Worm (Caenorhabditis elegans) whole organism, late embryonic: Measurements from ENCODE around the gene nlp-7.
A peak's percentile ranks its signal among the peaks of the same experiment; 100 is the strongest.

Experiments used
- C08G9.2 ChIP-seq: sonication (generic microtip); optimal IDR thresholded peaks from 2 replicates; lab custom pipeline; 2016; ENCODE audit warnings: mild to moderate bottlenecking, missing genetic modification characterization, moderate library complexity, missing compliant biosample characterization
- K02D7.2 ChIP-seq: sonication (generic microtip); optimal IDR thresholded peaks from 2 replicates; lab custom pipeline; 2017; ENCODE audit warnings: mild to moderate bottlenecking, missing genetic modification characterization, missing compliant biosample characterization
- K09A11.1 ChIP-seq: sonication (generic microtip); optimal IDR thresholded peaks from 2 replicates; lab custom pipeline; 2017; ENCODE audit warnings: antibody characterized with exemption, mild to moderate bottlenecking, missing genetic modification characterization, missing compliant biosample characterization; ENCODE audit not compliant: insufficient read depth
- Y22D7AL.16 ChIP-seq: sonication (generic microtip); optimal IDR thresholded peaks from 2 replicates; lab custom pipeline; 2016; ENCODE audit warnings: missing genetic modification characterization, missing compliant biosample characterization
- ama-1 ChIP-seq: fragments of 150-350 bp; optimal IDR thresholded peaks from 2 replicates; lab custom pipeline; 2014
- ceh-18 ChIP-seq: sonication (generic microtip); optimal IDR thresholded peaks from 2 replicates; lab custom pipeline; 2016; ENCODE audit warnings: missing genetic modification characterization, missing compliant biosample characterization
- ceh-19 ChIP-seq: fragments of 200-800 bp; sonication (Bioruptor generic); optimal IDR thresholded peaks from 2 replicates; lab custom pipeline; 2018; ENCODE audit warnings: mild to moderate bottlenecking, missing genetic modification characterization, missing compliant biosample characterization
- ceh-2 ChIP-seq: sonication (generic microtip); optimal IDR thresholded peaks from 2 replicates; lab custom pipeline; 2016; ENCODE audit warnings: missing genotype, missing genetic modification characterization, missing compliant biosample characterization
- ceh-22 ChIP-seq: sonication (generic microtip); optimal IDR thresholded peaks from 2 replicates; lab custom pipeline; 2017; ENCODE audit warnings: missing biosample characterization, missing genetic modification characterization
- ceh-24 ChIP-seq: sonication (generic microtip); optimal IDR thresholded peaks from 2 replicates; lab custom pipeline; 2016; ENCODE audit warnings: mild to moderate bottlenecking, missing genetic modification characterization, missing compliant biosample characterization
- ceh-30 ChIP-seq: fragments of 150-350 bp; optimal IDR thresholded peaks from 2 replicates; lab custom pipeline; 2014; ENCODE audit warnings: missing biosample characterization, missing genetic modification characterization
- ceh-31 ChIP-seq: sonication (generic microtip); optimal IDR thresholded peaks from 2 replicates; lab custom pipeline; 2016; ENCODE audit warnings: missing genetic modification characterization, missing compliant biosample characterization
- ceh-34 ChIP-seq: sonication (generic microtip); optimal IDR thresholded peaks from 2 replicates; lab custom pipeline; 2016; ENCODE audit warnings: mild to moderate bottlenecking, missing genetic modification characterization, missing compliant biosample characterization
- ceh-45 ChIP-seq: fragments of 200-800 bp; sonication (Bioruptor generic); IDR thresholded peaks from 2 replicates; pipeline ENCODE4 v1.3.6; 2022; ENCODE audit warnings: missing genetic modification reagents, missing genetic modification characterization, missing compliant biosample characterization
- ceh-48 ChIP-seq: sonication (generic microtip); optimal IDR thresholded peaks from 2 replicates; lab custom pipeline; 2016; ENCODE audit warnings: missing genetic modification characterization, inconsistent platforms, missing compliant biosample characterization
- ceh-6 ChIP-seq: fragments of 200-800 bp; sonication (Bioruptor generic); optimal IDR thresholded peaks from 2 replicates; lab custom pipeline; 2018; ENCODE audit warnings: mild to moderate bottlenecking, missing genetic modification characterization, missing compliant biosample characterization
- ceh-9 ChIP-seq: sonication (generic microtip); optimal IDR thresholded peaks from 2 replicates; lab custom pipeline; 2016; ENCODE audit warnings: mild to moderate bottlenecking, missing genetic modification characterization, inconsistent platforms, missing compliant biosample characterization
- dmd-4 ChIP-seq: sonication (generic microtip); optimal IDR thresholded peaks from 2 replicates; lab custom pipeline; 2016; ENCODE audit warnings: borderline replicate concordance, missing genetic modification characterization, missing compliant biosample characterization
- dve-1 ChIP-seq: sonication (generic microtip); optimal IDR thresholded peaks from 2 replicates; lab custom pipeline; 2017; ENCODE audit warnings: antibody characterized with exemption, mild to moderate bottlenecking, missing genetic modification characterization, missing compliant biosample characterization
- elt-2 ChIP-seq: sonication (generic microtip); optimal IDR thresholded peaks from 2 replicates; lab custom pipeline; 2016; ENCODE audit warnings: missing genetic modification reagents, missing genetic modification characterization, missing compliant biosample characterization
- ets-4 ChIP-seq: sonication (generic microtip); optimal IDR thresholded peaks from 2 replicates; lab custom pipeline; 2016; ENCODE audit warnings: missing genetic modification characterization, missing compliant biosample characterization
- gmeb-2 ChIP-seq: sonication (generic microtip); optimal IDR thresholded peaks from 2 replicates; lab custom pipeline; 2016; ENCODE audit warnings: missing genetic modification characterization, inconsistent platforms, missing compliant biosample characterization
- hlh-30 ChIP-seq: sonication (generic microtip); optimal IDR thresholded peaks from 2 replicates; lab custom pipeline; 2017; ENCODE audit warnings: antibody characterized with exemption, missing genetic modification characterization, missing compliant biosample characterization; ENCODE audit not compliant: insufficient read depth
- lim-6 ChIP-seq: sonication (generic microtip); optimal IDR thresholded peaks from 2 replicates; lab custom pipeline; 2016; ENCODE audit warnings: missing genetic modification characterization, missing compliant biosample characterization
- lin-11 ChIP-seq: fragments of 200-800 bp; sonication (Bioruptor generic); optimal IDR thresholded peaks from 2 replicates; lab custom pipeline; 2018; ENCODE audit warnings: mild to moderate bottlenecking, missing genetic modification characterization, missing compliant biosample characterization
- madf-2 ChIP-seq: sonication (generic microtip); optimal IDR thresholded peaks from 2 replicates; lab custom pipeline; 2017; ENCODE audit warnings: missing genetic modification characterization, missing compliant biosample characterization
- mec-3 ChIP-seq: sonication (generic microtip); optimal IDR thresholded peaks from 2 replicates; lab custom pipeline; 2016; ENCODE audit warnings: borderline replicate concordance, missing genetic modification characterization, missing compliant biosample characterization
- nfya-1 ChIP-seq: sonication (generic microtip); optimal IDR thresholded peaks from 2 replicates; lab custom pipeline; 2017; ENCODE audit warnings: missing genetic modification characterization, mild to moderate bottlenecking, missing compliant biosample characterization, antibody characterized with exemption, moderate library complexity
- pag-3 ChIP-seq: sonication (generic microtip); optimal IDR thresholded peaks from 2 replicates; lab custom pipeline; 2016; ENCODE audit warnings: missing compliant biosample characterization, missing genetic modification characterization, borderline replicate concordance
- pax-1 ChIP-seq: fragments of 150-350 bp; optimal IDR thresholded peaks from 2 replicates; lab custom pipeline; 2014; ENCODE audit warnings: missing biosample characterization, missing genetic modification characterization
- pha-4 ChIP-seq: fragments of 150-350 bp; optimal IDR thresholded peaks from 2 replicates; lab custom pipeline; 2018; ENCODE audit warnings: missing biosample characterization, missing genetic modification reagents, missing genetic modification characterization
- pros-1 ChIP-seq: fragments of 150-350 bp; optimal IDR thresholded peaks from 2 replicates; lab custom pipeline; 2014; ENCODE audit warnings: missing biosample characterization, missing genetic modification reagents, missing genetic modification characterization
- ref-2 ChIP-seq: sonication (generic microtip); optimal IDR thresholded peaks from 2 replicates; lab custom pipeline; 2016; ENCODE audit warnings: missing genetic modification characterization, missing compliant biosample characterization
- rnt-1 ChIP-seq: sonication (generic microtip); optimal IDR thresholded peaks from 2 replicates; lab custom pipeline; 2016; ENCODE audit warnings: missing genetic modification characterization, missing compliant biosample characterization
- sdc-2 ChIP-seq: sonication (generic microtip); optimal IDR thresholded peaks from 2 replicates; lab custom pipeline; 2016; ENCODE audit warnings: missing genotype, missing genetic modification characterization, missing compliant biosample characterization
- sox-2 ChIP-seq: fragments of 200-800 bp; sonication (Bioruptor generic); IDR thresholded peaks from 2 replicates; pipeline ENCODE4 v1.3.6; 2022; ENCODE audit warnings: missing genetic modification reagents, missing genetic modification characterization, missing compliant biosample characterization
- sox-4 ChIP-seq: sonication (generic microtip); optimal IDR thresholded peaks from 2 replicates; lab custom pipeline; 2017; ENCODE audit warnings: mild to moderate bottlenecking, missing genetic modification characterization, inconsistent platforms, missing compliant biosample characterization
- syd-9 ChIP-seq: sonication (generic microtip); optimal IDR thresholded peaks from 2 replicates; lab custom pipeline; 2016; ENCODE audit warnings: mild to moderate bottlenecking, missing genetic modification characterization, moderate library complexity, missing compliant biosample characterization
- tbx-7 ChIP-seq: sonication (generic microtip); optimal IDR thresholded peaks from 2 replicates; lab custom pipeline; 2016; ENCODE audit warnings: missing genotype, missing genetic modification characterization, missing compliant biosample characterization
- ttx-3 ChIP-seq: sonication (generic microtip); optimal IDR thresholded peaks from 2 replicates; lab custom pipeline; 2016; ENCODE audit warnings: missing genetic modification reagents, missing genetic modification characterization, missing compliant biosample characterization
- unc-42 ChIP-seq: sonication (generic microtip); optimal IDR thresholded peaks from 2 replicates; lab custom pipeline; 2016; ENCODE audit warnings: missing genotype, missing genetic modification characterization, missing compliant biosample characterization

nlp-7 gene

DNA sequence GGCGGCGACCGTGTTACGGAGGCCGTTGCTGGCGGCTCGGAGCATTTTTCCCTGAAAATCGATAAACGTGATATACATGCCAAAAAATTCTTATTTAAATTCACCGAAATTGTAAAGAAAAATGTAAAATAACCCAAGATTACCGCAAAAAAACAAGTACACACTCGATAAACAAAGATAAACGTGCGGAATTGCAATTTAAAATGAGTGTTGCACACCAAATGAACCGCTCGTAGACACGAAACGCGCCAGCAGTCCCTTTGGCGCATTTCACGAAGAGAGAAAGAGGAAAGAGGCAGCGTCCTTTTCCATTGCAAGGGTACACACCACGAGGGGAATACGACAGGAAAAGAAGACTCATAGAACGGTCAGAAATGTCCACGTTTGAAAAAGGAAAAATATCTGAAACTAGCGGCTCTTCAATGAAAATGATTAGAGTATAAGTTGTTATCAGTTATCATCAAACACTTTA, 47.0 kb upstream of the nlp-7 start, which contains the start of gene sdha-1 (continued):
- TF ChIP-seq lim-6 (no peak), Y22D7AL.16 (tag; lab: Kevin White, UChicago) (no peak), pax-1 (tag; lab: Kevin White, UChicago) (no peak), gmeb-2 (tag; lab: Kevin White, UChicago) (no peak), sdc-2 (tag; lab: Kevin White, UChicago) (no peak), dmd-4 (tag; lab: Kevin White, UChicago) (no peak), C08G9.2 (tag; lab: Kevin White, UChicago) (no peak), ceh-22 (tag; lab: Kevin White, UChicago) (no peak), unc-42 (tag; lab: Kevin White, UChicago) (peak; percentile 34), nfya-1 (tag; lab: Kevin White, UChicago) (peak; percentile 48), sox-2 (GFP tag; lab: Robert Waterston, UW) (no peak), elt-2 (tag; lab: Kevin White, UChicago) (peak; percentile 38), sox-4 (no peak)

DNA sequence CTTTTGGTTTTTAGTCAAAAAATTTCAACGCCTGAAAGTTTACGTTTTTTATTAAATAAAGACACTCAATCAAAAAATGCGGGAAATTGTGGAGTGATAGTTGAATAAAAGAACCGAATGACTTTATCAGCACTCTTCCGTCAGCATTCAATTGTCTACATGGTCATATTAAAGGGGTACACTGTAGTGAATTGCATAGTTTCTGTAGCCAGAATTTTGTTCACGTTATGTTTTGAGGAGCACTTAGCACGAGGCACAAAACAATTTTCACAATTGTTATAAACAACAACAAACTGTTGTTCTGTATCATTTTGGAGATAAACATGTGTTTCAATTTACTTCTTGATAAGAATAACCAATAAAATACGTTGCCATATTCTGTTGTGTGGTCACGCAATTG, 44.0 kb upstream of the nlp-7 start, which contains the start of gene D2021.4:
Gene D2021.4, minus strand, starts transcription at position 48 of the 400 bp plus-strand sequence.
- no peak for TF ChIP-seq C08G9.2 (tag; lab: Kevin White, UChicago)
- TF ChIP-seq elt-2 (tag; lab: Kevin White, UChicago), result peak; percentile 31

DNA sequence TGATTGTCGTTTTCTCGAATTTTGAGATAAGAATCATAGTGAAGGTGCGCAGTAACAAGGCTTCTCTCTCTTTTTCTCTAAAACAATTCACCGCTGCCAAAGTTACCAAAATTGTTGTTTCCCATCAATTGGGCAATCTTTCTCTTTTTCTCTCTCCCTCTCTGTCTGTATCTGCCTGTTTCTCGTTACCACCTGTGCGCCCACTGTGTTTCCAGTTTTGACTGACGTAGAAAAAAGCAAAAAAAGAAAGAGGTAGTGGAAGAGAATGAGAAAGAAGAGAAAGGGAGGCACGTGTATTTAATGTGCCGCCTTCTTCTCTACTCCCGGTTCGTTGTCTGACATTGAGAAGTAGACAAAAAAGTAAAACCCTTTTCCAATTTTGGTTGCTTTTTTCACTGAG, 42.9 kb upstream of the nlp-7 start:
- TF ChIP-seq nfya-1 (tag; lab: Kevin White, UChicago), result no peak
- no peak for TF ChIP-seq dmd-4 (tag; lab: Kevin White, UChicago)
- TF ChIP-seq ceh-6 (GFP tag; lab: Kevin White, UChicago), result no peak
- no peak for TF ChIP-seq ceh-2 (tag; lab: Kevin White, UChicago)
- no peak for TF ChIP-seq pag-3 (tag; lab: Kevin White, UChicago)
- TF ChIP-seq ceh-18, result peak; percentile 43
- no peak for TF ChIP-seq ceh-24 (tag; lab: Kevin White, UChicago)
- TF ChIP-seq lim-6, result no peak
- TF ChIP-seq madf-2 (tag; lab: Kevin White, UChicago), result no peak
- no peak for TF ChIP-seq ceh-9 (tag; lab: Kevin White, UChicago)
- no peak for TF ChIP-seq ref-2 (tag; lab: Kevin White, UChicago)
- TF ChIP-seq ceh-31 (tag; lab: Kevin White, UChicago), result peak; percentile 14
- TF ChIP-seq dve-1 (tag; lab: Kevin White, UChicago), result no peak
- TF ChIP-seq, all 69 proteins: peak for 2

DNA sequence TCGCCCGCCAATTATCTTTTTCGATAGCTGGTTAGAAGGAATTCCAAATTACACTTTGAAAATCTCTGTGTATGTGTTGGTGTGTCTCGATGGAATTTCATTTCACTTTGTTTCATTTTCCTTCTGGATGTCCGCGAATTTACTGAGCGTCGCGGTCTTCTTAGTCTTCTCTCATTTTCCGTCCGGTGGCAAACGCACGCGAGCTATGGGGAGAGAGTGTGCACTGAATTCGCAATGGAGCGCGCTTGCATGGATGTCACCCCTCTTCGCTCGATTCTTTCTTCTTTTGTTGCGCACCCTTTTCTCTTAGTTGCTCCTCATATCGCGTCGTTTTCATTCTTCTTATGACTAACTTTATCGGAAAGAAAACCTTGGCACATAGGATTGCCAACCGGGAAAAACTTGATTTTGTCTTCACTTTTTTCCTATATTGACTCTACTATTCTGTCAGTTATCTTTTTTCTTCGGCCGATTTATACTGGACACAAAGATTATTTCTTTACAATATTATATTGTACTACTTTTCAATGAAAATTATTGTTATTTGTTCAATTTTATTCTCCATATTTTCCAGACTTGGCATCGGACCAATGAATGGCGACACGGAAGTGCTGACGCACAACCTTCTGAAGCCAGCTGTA, 41.2 kb upstream of the nlp-7 start, which contains the start of gene dhhc-14:
Gene dhhc-14, plus strand, starts transcription at position 591 of the 641 bp plus-strand sequence.
- TF ChIP-seq ceh-45, result no peak
- peak; percentile 28 for TF ChIP-seq pax-1 (tag; lab: Kevin White, UChicago)
- TF ChIP-seq ets-4 (tag; lab: Kevin White, UChicago), result no peak
- TF ChIP-seq pag-3 (tag; lab: Kevin White, UChicago), result no peak
- TF ChIP-seq gmeb-2 (tag; lab: Kevin White, UChicago), result no peak
- no peak for TF ChIP-seq ceh-48 (tag; lab: Kevin White, UChicago)
- peak; percentile 64 for TF ChIP-seq hlh-30 (tag; lab: Kevin White, UChicago)
- TF ChIP-seq ceh-31 (tag; lab: Kevin White, UChicago), result peak; percentile 77
- TF ChIP-seq ceh-6 (GFP tag; lab: Kevin White, UChicago), result no peak
- TF ChIP-seq ceh-19, result no peak
- TF ChIP-seq lim-6, result no peak
- TF ChIP-seq lin-11, result no peak
- no peak for TF ChIP-seq ceh-30 (tag; lab: Kevin White, UChicago)
- peak; percentile 26 for TF ChIP-seq rnt-1 (tag; lab: Kevin White, UChicago)
- TF ChIP-seq K02D7.2 (tag; lab: Kevin White, UChicago), result no peak
- TF ChIP-seq ama-1 (lab: Kevin White, UChicago), result no peak
- peak; percentile 74 for TF ChIP-seq unc-42 (tag; lab: Kevin White, UChicago)
- peak; percentile 10 for TF ChIP-seq tbx-7 (tag; lab: Kevin White, UChicago)
- TF ChIP-seq pros-1, result no peak
- no peak for TF ChIP-seq sox-2 (GFP tag; lab: Robert Waterston, UW)
- TF ChIP-seq sox-4, result no peak
- no peak for TF ChIP-seq ceh-9 (tag; lab: Kevin White, UChicago)
- peak; percentile 61 for TF ChIP-seq ref-2 (tag; lab: Kevin White, UChicago)
- TF ChIP-seq dmd-4 (tag; lab: Kevin White, UChicago), result no peak
- no peak for TF ChIP-seq pha-4 (tag; lab: Kevin White, UChicago)
- TF ChIP-seq K09A11.1, result no peak
- no peak for TF ChIP-seq ttx-3 (tag; lab: Kevin White, UChicago)
- peak; percentile 74 for TF ChIP-seq ceh-18
- peak; percentile 47 for TF ChIP-seq elt-2 (tag; lab: Kevin White, UChicago)
- TF ChIP-seq syd-9, result peak; percentile 17
- TF ChIP-seq ceh-34 (tag; lab: Kevin White, UChicago), result peak; percentile 41
- no peak for TF ChIP-seq mec-3 (tag; lab: Kevin White, UChicago)
- peak; percentile 63 for TF ChIP-seq sdc-2 (tag; lab: Kevin White, UChicago)
- TF ChIP-seq nfya-1 (tag; lab: Kevin White, UChicago), result peak; percentile 70
